Worm (Caenorhabditis elegans) whole organism, early embryonic: ENCODE measurements around the gene acs-12.

Experiments
- aly-1 ChIP-seq: sonication (generic microtip); optimal IDR thresholded peaks from 2 replicates; lab custom pipeline; 2016; ENCODE audit warnings: missing genetic modification characterization, missing compliant biosample characterization
- ama-1 ChIP-seq: fragments of 150-350 bp; optimal IDR thresholded peaks from 2 replicates; lab custom pipeline; 2014
- ceh-36 ChIP-seq: sonication (generic microtip); optimal IDR thresholded peaks from 2 replicates; lab custom pipeline; 2016; ENCODE audit warnings: missing genetic modification characterization, inconsistent platforms, missing compliant biosample characterization
- flt-1 ChIP-seq: fragments of 200-800 bp; sonication (Bioruptor generic); IDR thresholded peaks from 2 replicates; pipeline ENCODE4 v1.3.6; 2022; ENCODE audit warnings: missing genetic modification characterization, missing compliant biosample characterization
- hmbx-1 ChIP-seq: sonication (generic microtip); optimal IDR thresholded peaks from 2 replicates; lab custom pipeline; 2016; ENCODE audit warnings: mild to moderate bottlenecking, missing genetic modification characterization, missing compliant biosample characterization
- hmg-4 ChIP-seq: fragments of 200-800 bp; sonication (Bioruptor generic); optimal IDR thresholded peaks from 2 replicates; lab custom pipeline; 2018; ENCODE audit warnings: mild to moderate bottlenecking, missing genetic modification characterization, missing compliant biosample characterization
- hnd-1 ChIP-seq: sonication (generic microtip); optimal IDR thresholded peaks from 2 replicates; lab custom pipeline; 2016; ENCODE audit warnings: missing genetic modification characterization, missing compliant biosample characterization
- pes-1 ChIP-seq: fragments of 200-800 bp; sonication (Bioruptor generic); IDR thresholded peaks from 2 replicates; pipeline ENCODE4 v1.3.6; 2022; ENCODE audit warnings: missing genetic modification reagents, missing genetic modification characterization, missing compliant biosample characterization
- tbx-37 ChIP-seq: fragments of 200-800 bp; sonication (Bioruptor generic); conservative IDR thresholded peaks from 2 replicates; pipeline ENCODE4 v1.3.6; 2022; ENCODE audit warnings: missing genetic modification reagents, missing genetic modification characterization, missing compliant biosample characterization
- tra-4 ChIP-seq: sonication (generic microtip); optimal IDR thresholded peaks from 2 replicates; lab custom pipeline; 2017; ENCODE audit warnings: missing genetic modification characterization, missing compliant biosample characterization

DNA sequence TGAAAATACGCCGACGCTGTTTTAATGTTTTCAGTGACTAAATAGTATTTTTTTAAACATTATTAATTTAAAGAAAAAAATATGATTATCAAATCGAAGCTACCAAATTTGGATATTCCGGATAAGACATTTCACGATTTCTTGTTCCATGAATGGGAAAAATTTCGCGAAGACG, at the start of gene acs-12:
- no peak for TF ChIP-seq ama-1 (lab: Kevin White, UChicago)
- TF ChIP-seq hmg-4 = no peak
- TF ChIP-seq hmbx-1 (tag; lab: Kevin White, UChicago) = no peak
- no peak for TF ChIP-seq hnd-1 (tag; lab: Kevin White, UChicago)
- TF ChIP-seq aly-1 (tag; lab: Kevin White, UChicago) = no peak
- no peak for TF ChIP-seq tra-4 (tag; lab: Kevin White, UChicago)
- no peak for TF ChIP-seq tbx-37
- TF ChIP-seq flt-1 (GFP tag; lab: Robert Waterston, UW) = no peak
- no peak for TF ChIP-seq pes-1 (GFP tag; lab: Robert Waterston, UW)
- no peak for TF ChIP-seq ceh-36 (tag; lab: Kevin White, UChicago)
